Fruit fly (Drosophila melanogaster): Measurements from ENCODE around the gene JhI-21.

DNA sequence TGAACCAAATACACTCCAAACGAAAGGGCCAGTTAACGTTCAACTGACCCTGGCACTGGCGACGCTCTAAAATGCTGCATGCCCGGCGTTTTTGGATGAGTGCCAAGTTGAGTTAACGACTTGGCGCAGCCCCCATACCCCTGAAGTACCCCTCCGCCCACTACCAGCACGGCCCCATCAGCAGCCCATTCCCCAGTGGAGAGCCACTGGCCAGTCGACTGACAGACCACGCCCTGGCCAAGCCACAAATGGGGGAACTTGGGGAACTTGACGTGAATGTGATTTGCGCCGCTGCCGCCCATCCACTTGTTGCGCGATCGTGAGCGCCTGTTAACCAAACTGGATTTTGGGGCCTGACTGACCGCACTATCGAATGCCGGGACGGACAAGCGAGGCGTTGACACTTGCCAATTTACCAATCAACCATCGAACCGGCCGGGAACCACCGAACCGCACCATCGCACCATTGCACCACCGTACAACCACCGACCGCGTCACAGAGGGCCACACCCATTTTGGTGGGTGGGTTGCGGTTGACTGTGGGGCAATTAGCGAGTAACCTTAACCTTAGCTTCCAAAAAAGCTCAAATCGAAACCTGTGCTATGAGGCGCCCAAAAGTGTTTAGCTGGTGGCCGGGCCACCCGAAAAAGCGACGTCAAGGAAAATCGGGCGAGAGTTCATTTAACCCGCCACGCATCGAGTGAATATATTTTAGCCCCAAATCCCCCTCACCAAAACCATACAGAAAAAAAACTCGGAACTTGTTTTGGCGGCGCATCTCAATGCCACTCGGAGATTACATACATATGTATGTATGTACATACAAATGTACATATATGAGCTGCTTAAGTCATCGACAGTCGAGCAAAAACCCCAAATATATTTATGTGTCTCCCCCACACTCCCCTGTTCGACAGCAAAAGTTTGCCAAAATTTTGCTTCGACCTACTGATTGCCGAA lies 50.1 kb downstream of the JhI-21 start:
- no peak for TF ChIP-seq chm (GFP tag; IDR thresholded peaks at IDR 0.05)
- TF ChIP-seq CG11247 (GFP tag; IDR thresholded peaks at IDR 0.05): no peak
- TF ChIP-seq CG12104 (GFP tag; optimal IDR thresholded peaks at IDR 0.05): no peak
- TF ChIP-seq CG7271 (tag; optimal IDR thresholded peaks at IDR 0.05): no peak
- TF ChIP-seq C15 (GFP tag; IDR thresholded peaks at IDR 0.05): no peak
- TF ChIP-seq CHES-1-like (GFP tag; optimal IDR thresholded peaks at IDR 0.05): no peak
- TF ChIP-seq sob (GFP tag; IDR thresholded peaks at IDR 0.05): no peak
- no peak for TF ChIP-seq CG30431 (GFP tag; optimal IDR thresholded peaks at IDR 0.05)
- TF ChIP-seq Taf1 (GFP tag; IDR thresholded peaks at IDR 0.05): no peak
- TF ChIP-seq Elba2 (GFP tag; optimal IDR thresholded peaks at IDR 0.05): no peak
- no peak for TF ChIP-seq jing (GFP tag; optimal IDR thresholded peaks at IDR 0.05)
- no peak for TF ChIP-seq Hr39 (optimal IDR thresholded peaks at IDR 0.05)
- TF ChIP-seq Jarid2 (GFP tag; optimal IDR thresholded peaks at IDR 0.05): no peak
